ENCODE assay signal across 1 worm cellular context in the genomic region with DNA sequence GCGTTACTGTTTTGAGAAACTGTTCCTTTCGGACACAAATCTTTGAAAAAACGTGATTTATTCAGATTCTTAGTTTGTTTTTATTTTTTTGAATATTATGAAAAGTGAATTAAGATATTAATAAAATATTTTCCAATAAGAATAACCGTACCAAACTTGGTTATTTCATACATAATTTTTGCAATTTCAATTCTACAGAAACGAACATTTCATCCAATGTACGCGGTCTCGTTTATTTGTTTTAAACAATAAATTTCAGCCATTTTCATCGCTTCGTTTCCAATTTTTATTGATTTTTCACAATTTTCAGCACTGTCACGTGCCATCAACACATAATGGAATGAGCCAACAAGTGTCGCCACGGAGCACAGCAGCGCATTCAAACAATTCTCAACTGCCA.
TF ChIP-seq lines count a peak whose summit lies in the region.

TSS of gene T25D3.4 (plus strand) at position 301 of the 400 bp plus-strand sequence.

TF ChIP-seq in whole organism, L1 larva, 84 proteins besides CTCF, POLR2A, EP300 and RAD21 (continued from another document):
- TF ChIP-seq fkh-4 (tag; optimal IDR thresholded peaks at IDR 0.05; lab: Kevin White, UChicago; ENCODE audit: borderline replicate concordance) (no peak), ztf-11 (tag; optimal IDR thresholded peaks at IDR 0.05; lab: Kevin White, UChicago) (no peak), lin-35 (GFP tag; optimal IDR thresholded peaks at IDR 0.05; lab: Kevin White, UChicago) (peak in 1 of 2 experiments; percentile 23), unc-62 (GFP tag; optimal IDR thresholded peaks at IDR 0.05; lab: Kevin White, UChicago) (no peak), nhr-85 (tag; lab: Kevin White, UChicago) (no peak), Y116A8C.19 (tag; optimal IDR thresholded peaks at IDR 0.05; lab: Kevin White, UChicago; ENCODE audit: borderline replicate concordance) (no peak)
